Worm (Caenorhabditis elegans) whole organism, L2 larva: ENCODE results near the gene T26C12.2.

Source experiments
- C34F6.9 ChIP-seq: fragments of 150-350 bp; optimal IDR thresholded peaks from 2 replicates; lab custom pipeline; 2014; ENCODE audit warnings: missing biosample characterization, missing genetic modification characterization
- F13H6.1 ChIP-seq: sonication (generic microtip); optimal IDR thresholded peaks from 2 replicates; lab custom pipeline; 2016; ENCODE audit warnings: missing genetic modification characterization, missing compliant biosample characterization
- R02D3.7 ChIP-seq: fragments of 150-350 bp; optimal IDR thresholded peaks from 2 replicates; lab custom pipeline; 2014; ENCODE audit warnings: missing biosample characterization, missing genetic modification characterization
- Y55F3AM.14 ChIP-seq: fragments of 200-800 bp; sonication (Bioruptor generic); optimal IDR thresholded peaks from 2 replicates; lab custom pipeline; 2018; ENCODE audit warnings: mild to moderate bottlenecking, missing genetic modification characterization, missing compliant biosample characterization
- ZK546.5 ChIP-seq: sonication (generic microtip); optimal IDR thresholded peaks from 2 replicates; lab custom pipeline; 2017; ENCODE audit warnings: missing biosample characterization, missing genetic modification characterization
- alr-1 ChIP-seq: fragments of 150-350 bp; optimal IDR thresholded peaks from 2 replicates; lab custom pipeline; 2014; ENCODE audit warnings: missing biosample characterization, missing genetic modification characterization
- aly-2 ChIP-seq: fragments of 150-350 bp; optimal IDR thresholded peaks from 2 replicates; lab custom pipeline; 2014; ENCODE audit warnings: missing biosample characterization, missing genetic modification characterization
- ama-1 ChIP-seq: fragments of 150-350 bp; optimal IDR thresholded peaks from 2 replicates; lab custom pipeline; 2018; ENCODE audit warnings: inconsistent platforms
- blmp-1 ChIP-seq: sonication (generic microtip); optimal IDR thresholded peaks from 2 replicates; lab custom pipeline; 2017; ENCODE audit warnings: missing genetic modification characterization, mild to moderate bottlenecking, missing compliant biosample characterization, antibody characterized with exemption, moderate library complexity; ENCODE audit not compliant: insufficient read depth
- ceh-16 ChIP-seq: fragments of 150-350 bp; optimal IDR thresholded peaks from 2 replicates; lab custom pipeline; 2014; ENCODE audit warnings: missing biosample characterization, missing genetic modification characterization
- ceh-82 ChIP-seq: fragments of 150-350 bp; optimal IDR thresholded peaks from 2 replicates; lab custom pipeline; 2014; ENCODE audit warnings: missing biosample characterization, missing genetic modification characterization
- crh-2 ChIP-seq: sonication (generic microtip); optimal IDR thresholded peaks from 2 replicates; lab custom pipeline; 2017; ENCODE audit warnings: missing biosample characterization, missing genetic modification characterization
- dmd-4 ChIP-seq: sonication (generic microtip); optimal IDR thresholded peaks from 2 replicates; lab custom pipeline; 2017; ENCODE audit warnings: missing biosample characterization, missing genetic modification characterization
- elt-1 ChIP-seq: fragments of 150-350 bp; optimal IDR thresholded peaks from 2 replicates; lab custom pipeline; 2014; ENCODE audit warnings: missing biosample characterization, missing genetic modification characterization
- elt-3 ChIP-seq: sonication (generic microtip); optimal IDR thresholded peaks from 2 replicates; lab custom pipeline; 2017; ENCODE audit warnings: missing biosample characterization, missing genetic modification characterization
- fos-1 ChIP-seq: fragments of 150-350 bp; optimal IDR thresholded peaks from 2 replicates; lab custom pipeline; 2014; ENCODE audit warnings: missing biosample characterization, missing genetic modification characterization
- gmeb-1 ChIP-seq: fragments of 150-350 bp; optimal IDR thresholded peaks from 2 replicates; lab custom pipeline; 2014; ENCODE audit warnings: missing biosample characterization, missing genetic modification characterization
- lin-11 ChIP-seq: fragments of 150-350 bp; sonication (generic microtip); optimal IDR thresholded peaks from 2 replicates; lab custom pipeline; 2014; ENCODE audit warnings: missing biosample characterization, missing genetic modification characterization, inconsistent platforms, mixed read lengths
- lin-13 ChIP-seq: fragments of 150-350 bp; optimal IDR thresholded peaks from 2 replicates; lab custom pipeline; 2014; ENCODE audit warnings: missing biosample characterization, missing genetic modification reagents, missing genetic modification characterization
- lin-39 ChIP-seq: fragments of 150-350 bp; optimal IDR thresholded peaks from 2 replicates; lab custom pipeline; 2014; ENCODE audit warnings: missing biosample characterization, missing genetic modification reagents, missing genetic modification characterization
- lsy-2 ChIP-seq, 2 experiments: fragments of 150-350 bp in 1 of 2; sonication (generic microtip) in 1 of 2; optimal IDR thresholded peaks; 2 replicates each; lab custom pipeline; 2014 to 2017; ENCODE audit warnings: missing biosample characterization in 2 of 2, missing genetic modification characterization in 2 of 2
- mab-5 ChIP-seq: fragments of 150-350 bp; optimal IDR thresholded peaks from 2 replicates; lab custom pipeline; 2014; ENCODE audit warnings: missing biosample characterization, missing genetic modification characterization
- mbf-1 ChIP-seq: sonication (generic microtip); optimal IDR thresholded peaks from 2 replicates; lab custom pipeline; 2017; ENCODE audit warnings: missing biosample characterization, missing genetic modification characterization
- mdl-1 ChIP-seq, 2 experiments: fragments of 150-350 bp in 1 of 2; sonication (generic microtip) in 1 of 2; optimal IDR thresholded peaks; 2 replicates each; lab custom pipeline; 2017; ENCODE audit warnings: missing biosample characterization in 2 of 2, missing genetic modification characterization in 2 of 2
- nhr-10 ChIP-seq: sonication (generic microtip); optimal IDR thresholded peaks from 2 replicates; lab custom pipeline; 2017; ENCODE audit warnings: missing biosample characterization, missing genetic modification characterization
- nhr-11 ChIP-seq: fragments of 150-350 bp; optimal IDR thresholded peaks from 2 replicates; lab custom pipeline; 2014; ENCODE audit warnings: missing biosample characterization, missing genetic modification characterization
- nhr-12 ChIP-seq: fragments of 150-350 bp; optimal IDR thresholded peaks from 2 replicates; lab custom pipeline; 2014; ENCODE audit warnings: missing biosample characterization, missing genetic modification characterization
- nhr-129 ChIP-seq: fragments of 150-350 bp; optimal IDR thresholded peaks from 2 replicates; lab custom pipeline; 2014; ENCODE audit warnings: missing biosample characterization, missing genetic modification characterization
- nhr-21 ChIP-seq: fragments of 150-350 bp; optimal IDR thresholded peaks from 2 replicates; lab custom pipeline; 2014; ENCODE audit warnings: missing biosample characterization, missing genetic modification characterization
- nhr-23 ChIP-seq: fragments of 150-350 bp; optimal IDR thresholded peaks from 2 replicates; lab custom pipeline; 2014; ENCODE audit warnings: missing biosample characterization, missing genetic modification reagents, missing genetic modification characterization
- nhr-237 ChIP-seq: fragments of 150-350 bp; optimal IDR thresholded peaks from 2 replicates; lab custom pipeline; 2014; ENCODE audit warnings: missing biosample characterization, missing genetic modification characterization
- nhr-25 ChIP-seq: fragments of 150-350 bp; sonication (generic microtip); optimal IDR thresholded peaks from 3 replicates; lab custom pipeline; 2014; ENCODE audit warnings: missing biosample characterization, missing genetic modification characterization
- nhr-6 ChIP-seq: fragments of 150-350 bp; optimal IDR thresholded peaks from 2 replicates; lab custom pipeline; 2014; ENCODE audit warnings: missing biosample characterization, missing genetic modification characterization
- nhr-77 ChIP-seq: fragments of 150-350 bp; optimal IDR thresholded peaks from 2 replicates; lab custom pipeline; 2014; ENCODE audit warnings: missing biosample characterization, missing genetic modification characterization
- peb-1 ChIP-seq: fragments of 150-350 bp; optimal IDR thresholded peaks from 2 replicates; lab custom pipeline; 2014; ENCODE audit warnings: missing biosample characterization, missing genetic modification characterization
- sem-4 ChIP-seq: fragments of 150-350 bp; optimal IDR thresholded peaks from 2 replicates; lab custom pipeline; 2014; ENCODE audit warnings: missing biosample characterization, missing genetic modification reagents, missing genetic modification characterization
- skn-1 ChIP-seq: sonication (generic microtip); optimal IDR thresholded peaks from 2 replicates; lab custom pipeline; 2017; ENCODE audit warnings: missing biosample characterization, missing genetic modification characterization
- sma-3 ChIP-seq: sonication (generic microtip); optimal IDR thresholded peaks from 2 replicates; lab custom pipeline; 2016; ENCODE audit warnings: missing genetic modification reagents, missing genetic modification characterization, missing compliant biosample characterization
- sma-9 ChIP-seq, 2 experiments: fragments of 150-350 bp in 1 of 2; sonication (generic microtip) in 1 of 2; optimal IDR thresholded peaks; 2 replicates each; lab custom pipeline; 2014 to 2016; ENCODE audit warnings: missing genetic modification characterization in 2 of 2, mild to moderate bottlenecking in 1 of 2, missing biosample characterization in 1 of 2, missing compliant biosample characterization in 1 of 2, missing genetic modification reagents in 1 of 2, moderate library complexity in 1 of 2
- snpc-4 ChIP-seq: fragments of 150-350 bp; optimal IDR thresholded peaks from 2 replicates; lab custom pipeline; 2014; ENCODE audit warnings: missing biosample characterization, missing genetic modification characterization
- zag-1 ChIP-seq: fragments of 150-350 bp; optimal IDR thresholded peaks from 2 replicates; lab custom pipeline; 2014; ENCODE audit warnings: missing biosample characterization, missing genetic modification characterization
- ztf-1 ChIP-seq: fragments of 200-800 bp; sonication (Bioruptor generic); conservative IDR thresholded peaks from 2 replicates; pipeline ENCODE4 v1.3.6; 2022; ENCODE audit warnings: missing genetic modification characterization, missing compliant biosample characterization
- ztf-11 ChIP-seq: sonication (generic microtip); optimal IDR thresholded peaks from 2 replicates; lab custom pipeline; 2017; ENCODE audit warnings: missing biosample characterization, missing genetic modification characterization

The T26C12.2 gene

ce11 chrIV:3234269-3234668 lies 31.3 kb downstream of the T26C12.2 start:
- TF ChIP-seq mbf-1 = no peak
- peak; percentile 88 for TF ChIP-seq blmp-1 (tag; lab: Kevin White, UChicago)
- TF ChIP-seq sma-9 (GFP tag; optimal IDR thresholded peaks at IDR 0.05; lab: Kevin White, UChicago) = peak; percentile 30
- TF ChIP-seq sma-9 (tag; optimal IDR thresholded peaks at IDR 0.05; lab: Kevin White, UChicago) = no peak
- TF ChIP-seq nhr-25 = peak; percentile 6
- peak; percentile 46 for TF ChIP-seq sem-4 (tag; lab: Kevin White, UChicago)
- TF ChIP-seq lin-13 (GFP tag; lab: Kevin White, UChicago) = no peak
- TF ChIP-seq nhr-129 = peak; percentile 3
- peak; percentile 42 for TF ChIP-seq sma-3 (GFP tag; lab: Kevin White, UChicago)
- TF ChIP-seq nhr-21 (tag; lab: Kevin White, UChicago) = peak; percentile 43
- peak; percentile 17 for TF ChIP-seq gmeb-1
- TF ChIP-seq fos-1 (tag; lab: Kevin White, UChicago) = peak; percentile 81
- TF ChIP-seq lsy-2 (tag; optimal IDR thresholded peaks at IDR 0.05; lab: Kevin White, UChicago) = peak in 1 of 2 experiments; percentile 13
- no peak for TF ChIP-seq nhr-11 (tag; lab: Kevin White, UChicago)

- TF ChIP-seq blmp-1 (tag; lab: Kevin White, UChicago) = peak; percentile 30
- TF ChIP-seq sma-9 (GFP tag; optimal IDR thresholded peaks at IDR 0.05; lab: Kevin White, UChicago) = peak; percentile 68
- TF ChIP-seq sma-9 (tag; optimal IDR thresholded peaks at IDR 0.05; lab: Kevin White, UChicago) = no peak
- peak; percentile 2 for TF ChIP-seq ama-1 (lab: Kevin White, UChicago)
- TF ChIP-seq nhr-25 = peak; percentile 60
- no peak for TF ChIP-seq skn-1 (tag; lab: Kevin White, UChicago)
- TF ChIP-seq zag-1 (tag; lab: Kevin White, UChicago) = no peak
- no peak for TF ChIP-seq elt-3 (tag; lab: Kevin White, UChicago)
- TF ChIP-seq nhr-12 (tag; lab: Kevin White, UChicago) = no peak
- TF ChIP-seq lsy-2 (tag; optimal IDR thresholded peaks at IDR 0.05; lab: Kevin White, UChicago) = peak in 1 of 2 experiments; percentile 52
- peak; percentile 25 for TF ChIP-seq sem-4 (tag; lab: Kevin White, UChicago)
- TF ChIP-seq gmeb-1 = peak; percentile 51
- TF ChIP-seq fos-1 (tag; lab: Kevin White, UChicago) = no peak
- TF ChIP-seq snpc-4 (tag; lab: Kevin White, UChicago) = peak; percentile 48
- TF ChIP-seq crh-2 = peak; percentile 62
- TF ChIP-seq sma-3 (GFP tag; lab: Kevin White, UChicago) = peak; percentile 40
- TF ChIP-seq alr-1 (tag; lab: Kevin White, UChicago) = no peak
- TF ChIP-seq nhr-129 = peak; percentile 65
- TF ChIP-seq R02D3.7 = no peak
- TF ChIP-seq nhr-6 = peak; percentile 44
- no peak for TF ChIP-seq lin-13 (GFP tag; lab: Kevin White, UChicago)
- TF ChIP-seq mbf-1 = no peak
- no peak for TF ChIP-seq ceh-82 (tag; lab: Kevin White, UChicago)
- peak; percentile 61 for TF ChIP-seq F13H6.1 (tag; lab: Kevin White, UChicago)
- peak; percentile 52 for TF ChIP-seq mab-5
- TF ChIP-seq nhr-23 (tag; lab: Kevin White, UChicago) = no peak
- peak; percentile 46 for TF ChIP-seq ceh-16 (tag; lab: Kevin White, UChicago)
- no peak for TF ChIP-seq aly-2
- peak; percentile 74 for TF ChIP-seq nhr-21 (tag; lab: Kevin White, UChicago)
Measured at ce11 chrIV:3233429-3233885, 32.1 kb downstream of the T26C12.2 start.

- TF ChIP-seq elt-3 (tag; lab: Kevin White, UChicago) (no peak), lin-13 (GFP tag; lab: Kevin White, UChicago) (peak; percentile 23), nhr-10 (tag; lab: Kevin White, UChicago) (no peak), mdl-1 (tag; optimal IDR thresholded peaks at IDR 0.05; lab: Kevin White, UChicago) (peak; percentile 32 to 71), dmd-4 (no peak), ZK546.5 (tag; lab: Kevin White, UChicago) (no peak), nhr-77 (tag; lab: Kevin White, UChicago) (no peak), nhr-21 (tag; lab: Kevin White, UChicago) (peak; percentile 66), elt-1 (tag; lab: Kevin White, UChicago) (no peak), nhr-25 (peak; percentile 39), lin-39 (tag; lab: Kevin White, UChicago) (no peak), sma-3 (GFP tag; lab: Kevin White, UChicago) (peak; percentile 77), crh-2 (peak; percentile 70), nhr-23 (tag; lab: Kevin White, UChicago) (no peak), snpc-4 (tag; lab: Kevin White, UChicago) (no peak), peb-1 (tag; lab: Kevin White, UChicago) (no peak), sem-4 (tag; lab: Kevin White, UChicago) (no peak), lin-11 (no peak), R02D3.7 (no peak), mbf-1 (no peak), skn-1 (tag; lab: Kevin White, UChicago) (no peak), blmp-1 (tag; lab: Kevin White, UChicago) (peak; percentile 62), ztf-11 (tag; lab: Kevin White, UChicago) (no peak), ztf-1 (GFP tag; lab: Robert Waterston, UW) (no peak), ama-1 (lab: Kevin White, UChicago) (peak; percentile 90), nhr-11 (tag; lab: Kevin White, UChicago) (no peak), nhr-237 (tag; lab: Kevin White, UChicago) (no peak), gmeb-1 (peak; percentile 29), lsy-2 (tag; optimal IDR thresholded peaks at IDR 0.05; lab: Kevin White, UChicago) (peak; percentile 32 to 40), alr-1 (tag; lab: Kevin White, UChicago) (no peak), sma-9 (GFP tag; optimal IDR thresholded peaks at IDR 0.05; lab: Kevin White, UChicago) (peak; percentile 84), sma-9 (tag; optimal IDR thresholded peaks at IDR 0.05; lab: Kevin White, UChicago) (no peak), Y55F3AM.14 (GFP tag; lab: Kevin White, UChicago) (peak; percentile 63), nhr-129 (peak; percentile 53), C34F6.9 (tag; lab: Kevin White, UChicago) (no peak)
Measured at ce11 chrIV:3232694-3233372, 32.7 kb downstream of the T26C12.2 start.
